Fruit fly (Drosophila melanogaster) whole organism, embryonic: ENCODE results near the gene a10.

Experiments used
- Atf-2 ChIP-seq: fragments of 200-800 bp; sonication (Bioruptor generic); optimal IDR thresholded peaks from 2 replicates; lab custom pipeline; 2016; ENCODE audit warnings: missing biosample characterization, missing genetic modification characterization
- B-H2 ChIP-seq: fragments of 200-800 bp; sonication (Bioruptor generic); optimal IDR thresholded peaks from 2 replicates; lab custom pipeline; 2018; ENCODE audit warnings: missing biosample characterization, mild to moderate bottlenecking, missing genetic modification characterization
- Blimp-1 ChIP-seq: fragments of 200-800 bp; sonication (Bioruptor generic); optimal IDR thresholded peaks from 3 replicates; lab custom pipeline; 2018; ENCODE audit warnings: missing biosample characterization, missing genetic modification characterization, mild to moderate bottlenecking, moderate library complexity, missing genetic modification reagents
- CG10147 ChIP-seq: fragments of 200-800 bp; sonication (Bioruptor generic); optimal IDR thresholded peaks from 2 replicates; lab custom pipeline; 2019; ENCODE audit warnings: missing biosample characterization, mild to moderate bottlenecking, missing genetic modification characterization, moderate library complexity
- CG10462 ChIP-seq: fragments of 200-800 bp; sonication (Bioruptor generic); optimal IDR thresholded peaks from 2 replicates; lab custom pipeline; 2016; ENCODE audit warnings: missing biosample characterization, missing genetic modification characterization
- CG10654 ChIP-seq: fragments of 200-800 bp; sonication (Bioruptor generic); optimal IDR thresholded peaks from 2 replicates; lab custom pipeline; 2016; ENCODE audit warnings: missing biosample characterization, missing genetic modification characterization
- CG11085 ChIP-seq: fragments of 200-800 bp; sonication (Bioruptor generic); IDR thresholded peaks from 2 replicates; pipeline ENCODE4 v1.3.6; 2022; ENCODE audit warnings: missing biosample characterization, missing genetic modification characterization
- CG11504 ChIP-seq: fragments of 200-800 bp; sonication (Bioruptor generic); optimal IDR thresholded peaks from 3 replicates; lab custom pipeline; 2019; ENCODE audit warnings: missing biosample characterization, mild to moderate bottlenecking, missing genetic modification characterization, moderate library complexity
- CG12104 ChIP-seq: fragments of 200-800 bp; sonication (Bioruptor generic); optimal IDR thresholded peaks from 3 replicates; lab custom pipeline; 2016; ENCODE audit warnings: missing biosample characterization, missing genetic modification characterization
- CG12769 ChIP-seq: fragments of 200-800 bp; sonication (Bioruptor generic); optimal IDR thresholded peaks from 2 replicates; lab custom pipeline; 2019; ENCODE audit warnings: missing biosample characterization, mild to moderate bottlenecking, missing genetic modification characterization, moderate library complexity
- CG15073 ChIP-seq: fragments of 200-800 bp; sonication (Bioruptor generic); optimal IDR thresholded peaks from 2 replicates; lab custom pipeline; 2016; ENCODE audit warnings: missing biosample characterization, missing genetic modification characterization
- CG17612 ChIP-seq: fragments of 200-800 bp; sonication (Bioruptor generic); IDR thresholded peaks from 2 replicates; pipeline ENCODE4 v1.3.6; 2022; ENCODE audit warnings: missing biosample characterization, missing genetic modification characterization
- CG1792 ChIP-seq: fragments of 200-800 bp; sonication (Bioruptor generic); optimal IDR thresholded peaks from 2 replicates; lab custom pipeline; 2016; ENCODE audit warnings: missing biosample characterization, missing genetic modification characterization
- CG18262 ChIP-seq: fragments of 200-800 bp; optimal IDR thresholded peaks from 3 replicates; lab custom pipeline; 2019; ENCODE audit warnings: missing biosample characterization, mild to moderate bottlenecking, missing genetic modification characterization, moderate library complexity
- CG18764 ChIP-seq: fragments of 200-800 bp; sonication (Bioruptor generic); optimal IDR thresholded peaks from 3 replicates; lab custom pipeline; 2016; ENCODE audit warnings: missing biosample characterization, missing genetic modification characterization
- CG3163 ChIP-seq: fragments of 200-800 bp; sonication (Bioruptor generic); optimal IDR thresholded peaks from 3 replicates; lab custom pipeline; 2016; ENCODE audit warnings: missing biosample characterization, missing genetic modification characterization
- CG3726 ChIP-seq: fragments of 200-800 bp; sonication (Bioruptor generic); IDR thresholded peaks from 3 replicates; pipeline ENCODE4, ENCODE4 v1.3.6; 2022; ENCODE audit warnings: missing biosample characterization, missing genetic modification characterization
- CG6683 ChIP-seq: fragments of 200-800 bp; sonication (Bioruptor generic); optimal IDR thresholded peaks from 2 replicates; lab custom pipeline; 2017; ENCODE audit warnings: missing biosample characterization, mild to moderate bottlenecking, missing genetic modification characterization, missing genetic modification reagents
- CG9437 ChIP-seq: fragments of 200-800 bp; sonication (Bioruptor generic); optimal IDR thresholded peaks from 2 replicates; lab custom pipeline; 2018; ENCODE audit warnings: missing biosample characterization, mild to moderate bottlenecking, missing genetic modification characterization
- Dbx ChIP-seq: fragments of 200-800 bp; sonication (Bioruptor generic); IDR thresholded peaks from 3 replicates; pipeline ENCODE4 v1.3.6; 2022; ENCODE audit warnings: missing biosample characterization, missing genetic modification characterization
- Dek ChIP-seq: fragments of 200-800 bp; sonication (Bioruptor generic); optimal IDR thresholded peaks from 3 replicates; lab custom pipeline; 2019; ENCODE audit warnings: missing biosample characterization, mild to moderate bottlenecking, missing genetic modification characterization, moderate library complexity
- Ets97D ChIP-seq: fragments of 200-800 bp; sonication (Bioruptor generic); optimal IDR thresholded peaks from 3 replicates; lab custom pipeline; 2016; ENCODE audit warnings: missing biosample characterization, missing genetic modification characterization
- Fer1 ChIP-seq: fragments of 200-800 bp; sonication (Bioruptor generic); optimal IDR thresholded peaks from 2 replicates; lab custom pipeline; 2017; ENCODE audit warnings: missing biosample characterization, mild to moderate bottlenecking, missing genetic modification characterization
- Fer2 ChIP-seq: fragments of 200-800 bp; sonication (Bioruptor generic); optimal IDR thresholded peaks from 2 replicates; lab custom pipeline; 2018; ENCODE audit warnings: missing biosample characterization, mild to moderate bottlenecking, missing genetic modification characterization, moderate library complexity
- Gug ChIP-seq: fragments of 200-800 bp; sonication (Bioruptor generic); IDR thresholded peaks from 4 replicates; pipeline ENCODE4 v1.3.6; 2022; ENCODE audit warnings: missing biosample characterization, missing genetic modification characterization
- HLH54F ChIP-seq: fragments of 200-800 bp; sonication (Bioruptor generic); optimal IDR thresholded peaks from 3 replicates; lab custom pipeline; 2016; ENCODE audit warnings: missing biosample characterization, missing genetic modification characterization
- HmgD ChIP-seq: fragments of 200-800 bp; sonication (Bioruptor generic); optimal IDR thresholded peaks from 3 replicates; lab custom pipeline; 2016; ENCODE audit warnings: missing biosample characterization, missing genetic modification characterization
- Hmx ChIP-seq: fragments of 200-800 bp; sonication (Bioruptor generic); optimal IDR thresholded peaks from 2 replicates; lab custom pipeline; 2016; ENCODE audit warnings: missing biosample characterization, missing genetic modification characterization
- Kr ChIP-seq: fragments of 200-800 bp; sonication (Bioruptor generic); optimal IDR thresholded peaks from 2 replicates; lab custom pipeline; 2017; ENCODE audit warnings: missing biosample characterization, mild to moderate bottlenecking, missing genetic modification characterization
- Lim3 ChIP-seq: fragments of 200-800 bp; sonication (Bioruptor generic); IDR thresholded peaks from 2 replicates; pipeline ENCODE4 v1.3.6; 2022; ENCODE audit warnings: missing biosample characterization, missing genetic modification characterization
- Poxn ChIP-seq: fragments of 200-800 bp; sonication (Bioruptor generic); IDR thresholded peaks from 2 replicates; pipeline ENCODE4 v1.3.6; 2022; ENCODE audit warnings: missing biosample characterization, missing genetic modification characterization
- Scr ChIP-seq: fragments of 200-800 bp; sonication (Bioruptor generic); IDR thresholded peaks from 2 replicates; pipeline ENCODE4 v1.3.6; 2022; ENCODE audit warnings: missing biosample characterization, missing genetic modification characterization; ENCODE audit not compliant: partially characterized antibody
- Spps ChIP-seq: fragments of 200-800 bp; sonication (Bioruptor generic); optimal IDR thresholded peaks from 2 replicates; lab custom pipeline; 2018; ENCODE audit warnings: missing biosample characterization, mild to moderate bottlenecking, missing genetic modification characterization
- cwo ChIP-seq: fragments of 200-800 bp; sonication (Bioruptor generic); optimal IDR thresholded peaks from 3 replicates; lab custom pipeline; 2017; ENCODE audit warnings: missing biosample characterization, missing genetic modification characterization, mild to moderate bottlenecking, moderate library complexity, missing genetic modification reagents
- dati ChIP-seq: fragments of 200-800 bp; sonication (Bioruptor generic); IDR thresholded peaks from 2 replicates; pipeline ENCODE4 v1.3.6; 2022; ENCODE audit warnings: missing biosample characterization, missing genetic modification characterization
- fd102C ChIP-seq: fragments of 200-800 bp; sonication (Bioruptor generic); optimal IDR thresholded peaks from 2 replicates; lab custom pipeline; 2018; ENCODE audit warnings: missing biosample characterization, mild to moderate bottlenecking, missing genetic modification characterization, moderate library complexity
- gcm ChIP-seq: fragments of 200-800 bp; sonication (Bioruptor generic); optimal IDR thresholded peaks from 2 replicates; lab custom pipeline; 2019; ENCODE audit warnings: missing biosample characterization, mild to moderate bottlenecking, missing genetic modification characterization, moderate library complexity
- hth ChIP-seq: fragments of >200 bp; optimal IDR thresholded peaks from 2 replicates; lab custom pipeline; 2017; ENCODE audit warnings: inconsistent platforms
- org-1 ChIP-seq: fragments of 200-800 bp; sonication (Bioruptor generic); optimal IDR thresholded peaks from 2 replicates; lab custom pipeline; 2017; ENCODE audit warnings: missing biosample characterization, missing genetic modification characterization
- phol ChIP-seq: fragments of 200-800 bp; sonication (Bioruptor generic); optimal IDR thresholded peaks from 3 replicates; lab custom pipeline; 2018; ENCODE audit warnings: missing biosample characterization, mild to moderate bottlenecking, missing genetic modification characterization, moderate library complexity
- run ChIP-seq: fragments of 200-800 bp; sonication (Bioruptor generic); optimal IDR thresholded peaks from 3 replicates; lab custom pipeline; 2018; ENCODE audit warnings: missing biosample characterization, mild to moderate bottlenecking, missing genetic modification characterization
- sc ChIP-seq, 3 experiments: fragments of >200 bp in 2 of 3; fragments of 200-800 bp in 1 of 3; sonication (Bioruptor generic) in 1 of 3; optimal IDR thresholded peaks; 2 replicates in 2 of 3; 3 replicates in 1 of 3; lab custom pipeline; 2017; ENCODE audit warnings: mild to moderate bottlenecking in 1 of 3, missing biosample characterization in 1 of 3, missing genetic modification characterization in 1 of 3, missing genetic modification reagents in 1 of 3
- tna ChIP-seq: fragments of 200-800 bp; sonication (Bioruptor generic); IDR thresholded peaks from 2 replicates; pipeline ENCODE4 v1.3.6; 2022; ENCODE audit warnings: missing biosample characterization, missing genetic modification characterization; ENCODE audit not compliant: partially characterized antibody
- twi ChIP-seq: fragments of 200-800 bp; optimal IDR thresholded peaks from 2 replicates; lab custom pipeline; 2019; ENCODE audit warnings: missing biosample characterization, mild to moderate bottlenecking, missing genetic modification characterization, moderate library complexity
- unc-4 ChIP-seq: fragments of 200-800 bp; sonication (Bioruptor generic); IDR thresholded peaks from 2 replicates; pipeline ENCODE4 v1.3.6; 2022; ENCODE audit warnings: missing biosample characterization, missing genetic modification characterization; ENCODE audit not compliant: partially characterized antibody
- unpg ChIP-seq: fragments of 200-800 bp; sonication (Bioruptor generic); optimal IDR thresholded peaks from 3 replicates; lab custom pipeline; 2018; ENCODE audit warnings: missing biosample characterization, mild to moderate bottlenecking, missing genetic modification characterization, moderate library complexity
- usp ChIP-seq: fragments of >200 bp; optimal IDR thresholded peaks from 2 replicates; lab custom pipeline; 2017; ENCODE audit warnings: missing biosample characterization, missing genetic modification characterization
- yki ChIP-seq: fragments of >200 bp; optimal IDR thresholded peaks from 3 replicates; lab custom pipeline; 2018
- z ChIP-seq: fragments of 200-800 bp; sonication (Bioruptor generic); IDR thresholded peaks from 3 replicates; pipeline ENCODE4 v1.3.6; 2022; ENCODE audit warnings: missing biosample characterization, missing genetic modification characterization

The a10 gene

DNA sequence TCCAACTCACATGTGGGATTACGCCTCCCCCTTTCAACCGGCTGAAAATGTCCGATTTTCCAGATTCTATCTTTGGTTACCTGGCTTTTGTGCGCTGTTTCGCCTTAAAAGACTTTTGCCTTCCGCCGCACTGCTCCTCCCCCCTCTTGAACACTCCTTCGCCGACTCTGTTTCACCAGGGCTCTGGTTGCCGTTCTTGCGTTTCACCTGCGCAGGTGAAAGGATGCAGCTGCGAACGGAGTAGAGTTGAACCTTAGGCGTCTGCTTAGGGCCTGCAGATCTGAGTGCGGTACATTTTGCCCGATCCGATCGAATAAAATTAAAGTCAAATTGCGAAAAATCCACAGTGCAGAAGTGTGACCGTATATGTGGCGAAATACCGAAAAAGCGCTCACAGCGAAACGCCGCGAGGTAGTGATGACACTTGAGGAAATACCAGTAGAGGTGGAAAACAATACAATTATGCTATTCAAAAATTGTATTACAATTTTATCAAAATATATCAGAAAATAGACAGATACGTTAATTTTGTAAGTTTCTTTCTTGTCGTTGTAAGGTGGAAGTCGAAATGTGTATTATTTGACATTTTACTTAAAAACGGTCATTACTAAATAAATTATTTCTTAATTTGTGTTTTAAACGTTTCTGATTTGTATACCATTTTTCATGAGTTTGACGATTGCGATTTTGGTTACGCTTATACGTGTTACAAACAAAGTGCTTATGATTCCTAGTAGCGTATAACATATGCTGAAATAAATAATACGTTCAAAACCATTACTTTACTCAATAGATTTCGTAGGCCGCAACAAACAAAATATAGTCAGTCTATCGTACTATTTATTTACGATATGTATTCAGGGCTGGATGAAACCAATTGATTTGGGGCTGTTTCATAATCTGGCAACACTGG lies 7.6 kb downstream of the a10 start, which contains the start of the genes CG6664 and CG7728 (continued):
- TF ChIP-seq usp (GFP tag; lab: Kevin White, UChicago) (no peak), Fer2 (tag; lab: Kevin White, UChicago) (peak; percentile 25), CG15073 (GFP tag; lab: Kevin White, UChicago) (no peak), tna (GFP tag; lab: Robert Waterston, UW) (peak; percentile 31; the same call in 1 of the 2 replicates), run (tag; lab: Kevin White, UChicago) (no peak), CG10654 (GFP tag; lab: Kevin White, UChicago) (peak; percentile 16), Dbx (GFP tag; lab: Robert Waterston, UW) (peak; percentile 54; the same call in 2 of the 3 replicates), CG10462 (GFP tag; lab: Kevin White, UChicago) (no peak), Lim3 (GFP tag; lab: Robert Waterston, UW) (no peak), Poxn (GFP tag; lab: Robert Waterston, UW) (no peak), unc-4 (GFP tag; lab: Robert Waterston, UW) (peak; percentile 53; the same call in 1 of the 2 replicates), Dek (tag; lab: Kevin White, UChicago) (no peak), CG3163 (GFP tag; lab: Kevin White, UChicago) (peak; percentile 29), phol (tag; lab: Kevin White, UChicago) (peak; percentile 58), CG11504 (tag; lab: Kevin White, UChicago) (no peak), CG6683 (no peak), dati (GFP tag; lab: Robert Waterston, UW) (no peak), twi (tag; lab: Kevin White, UChicago) (peak; percentile 25), fd102C (GFP tag; lab: Kevin White, UChicago) (no peak), HmgD (peak; percentile 10), CG1792 (no peak), CG9437 (GFP tag; lab: Kevin White, UChicago) (peak; percentile 74), Ets97D (GFP tag; lab: Kevin White, UChicago) (peak; percentile 12), CG11085 (GFP tag; lab: Robert Waterston, UW) (no peak), CG3726 (GFP tag; lab: Robert Waterston, UW) (0 out of 3 replicates have a peak, but pooled peaks have one; percentile 21), CG12104 (GFP tag; lab: Kevin White, UChicago) (peak; percentile 52), Gug (GFP tag; lab: Robert Waterston, UW) (peak; percentile 59; the same call in 2 of the 4 replicates), B-H2 (no peak), CG10147 (no peak), org-1 (GFP tag; lab: Kevin White, UChicago) (no peak), Hmx (GFP tag; lab: Kevin White, UChicago) (no peak), gcm (GFP tag; lab: Kevin White, UChicago) (no peak), Spps (tag; lab: Kevin White, UChicago) (no peak), unpg (GFP tag; lab: Kevin White, UChicago) (peak; percentile 20), z (GFP tag; lab: Robert Waterston, UW) (no peak), hth (lab: Kevin White, UChicago) (no peak), cwo (GFP tag; lab: Kevin White, UChicago) (no peak), CG12769 (tag; lab: Kevin White, UChicago) (no peak), CG18262 (tag; lab: Kevin White, UChicago) (no peak), Blimp-1 (GFP tag; lab: Kevin White, UChicago) (peak; percentile 6), Scr (GFP tag; lab: Robert Waterston, UW) (peak; percentile 64), CG18764 (no peak), HLH54F (GFP tag; lab: Kevin White, UChicago) (peak; percentile 44), sc (optimal IDR thresholded peaks at IDR 0.05; lab: Kevin White, UChicago) (no peak), sc (GFP tag; optimal IDR thresholded peaks at IDR 0.05; lab: Kevin White, UChicago) (peak; percentile 24), CG17612 (GFP tag; lab: Robert Waterston, UW) (no peak), Kr (GFP tag; lab: Kevin White, UChicago) (no peak), Fer1 (GFP tag; lab: Kevin White, UChicago) (peak; percentile 28), yki (lab: Kevin White, UChicago) (no peak), Atf-2 (GFP tag; lab: Kevin White, UChicago) (peak; percentile 8)
